Worm (Caenorhabditis elegans): Measurements from ENCODE around the gene str-33.

str-33 gene

ce11 chrV:2697693-2698092, 30.6 kb upstream of the str-33 start:
- TF ChIP-seq lin-38 (GFP tag; IDR thresholded peaks at IDR 0.05) (peak; percentile 52), arid-1 (GFP tag; conservative IDR thresholded peaks at IDR 0.05) (0 out of 2 replicates have a peak, but pooled peaks have one; percentile 14), nhr-237 (tag; optimal IDR thresholded peaks at IDR 0.05) (no peak), mes-2 (tag; optimal IDR thresholded peaks at IDR 0.05; ENCODE audit: poor library complexity, severe bottlenecking) (peak; percentile 24), lsy-2 (tag; optimal IDR thresholded peaks at IDR 0.05) (peak in 1 of 2 experiments; percentile 11), lin-39 (tag; optimal IDR thresholded peaks at IDR 0.05) (no peak)

DNA sequence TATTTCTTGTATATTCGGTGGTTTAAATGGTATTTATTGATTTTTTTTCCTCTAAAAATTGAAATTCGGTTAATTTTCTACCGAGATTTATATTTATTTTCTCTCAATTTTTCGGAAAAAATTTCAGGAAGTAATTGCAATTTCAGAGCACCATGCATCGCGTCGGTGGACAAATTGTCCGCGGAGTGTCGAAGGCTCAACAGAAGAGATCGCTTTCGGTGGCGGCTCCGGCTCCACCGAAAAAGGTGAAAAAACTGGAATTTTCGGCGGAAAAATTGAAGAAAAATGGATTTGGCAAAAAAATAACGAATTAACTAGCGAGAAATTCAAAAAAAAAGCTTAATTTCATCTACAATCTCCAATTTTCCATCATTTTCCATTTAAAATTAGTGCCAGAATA, 29.5 kb upstream of the str-33 start, which contains the start of gene nuo-5:
Gene nuo-5 (plus strand): TSS at position 147 of the 400 bp plus-strand sequence.
- 0 out of 2 replicates have a peak, but pooled peaks have one; percentile 27 for TF ChIP-seq pha-4 (GFP tag; IDR thresholded peaks at IDR 0.05)
- TF ChIP-seq pha-4 (tag; optimal IDR thresholded peaks at IDR 0.05): no peak
- TF ChIP-seq lin-38 (GFP tag; IDR thresholded peaks at IDR 0.05): 0 out of 2 replicates have a peak, but pooled peaks have one; percentile 18
- TF ChIP-seq unc-62 (GFP tag; optimal IDR thresholded peaks at IDR 0.05 in 1 of 2): peak in 1 of 2 experiments; percentile 61
- no peak for TF ChIP-seq unc-62 (tag; optimal IDR thresholded peaks at IDR 0.05)
- no peak for TF ChIP-seq pqm-1 (tag; optimal IDR thresholded peaks at IDR 0.05)

DNA sequence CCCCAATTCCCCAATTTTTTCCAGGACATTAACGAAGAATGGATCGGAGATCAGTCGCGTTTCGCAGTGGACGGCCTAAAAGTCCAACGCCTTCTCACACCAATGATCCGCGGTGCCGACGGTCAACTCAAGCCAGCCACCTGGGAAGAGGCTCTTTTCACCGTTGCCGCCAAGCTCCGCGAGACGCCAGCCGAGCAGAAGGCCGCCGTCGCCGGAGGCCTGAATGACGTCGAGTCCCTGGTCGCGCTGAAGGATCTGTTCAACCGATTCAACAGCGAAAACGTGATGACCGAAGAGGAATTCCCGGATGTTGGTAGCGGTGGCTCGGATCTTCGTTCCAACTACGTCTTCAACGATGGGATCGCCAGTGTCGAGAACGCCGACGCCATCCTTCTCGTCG, 25.5 kb upstream of the str-33 start:
- TF ChIP-seq pha-4 (GFP tag; IDR thresholded peaks at IDR 0.05) (no peak), pha-4 (tag; optimal IDR thresholded peaks at IDR 0.05) (no peak), mdt-29 (GFP tag; IDR thresholded peaks at IDR 0.05) (0 out of 2 replicates have a peak, but pooled peaks have one; percentile 9), nhr-6 (tag; optimal IDR thresholded peaks at IDR 0.05) (no peak), zag-1 (tag; optimal IDR thresholded peaks at IDR 0.05) (no peak), unc-62 (GFP tag; optimal IDR thresholded peaks at IDR 0.05 in 1 of 2) (peak in 1 of 2 experiments; percentile 88), unc-62 (tag; optimal IDR thresholded peaks at IDR 0.05) (no peak), fkh-10 (GFP tag; optimal IDR thresholded peaks at IDR 0.05) (no peak), zfp-2 (tag; optimal IDR thresholded peaks at IDR 0.05) (no peak), php-3 (GFP tag; IDR thresholded peaks at IDR 0.05) (no peak), egl-43 (GFP tag; IDR thresholded peaks at IDR 0.05) (no peak; the same call in 1 of the 2 replicates), dve-1 (tag; optimal IDR thresholded peaks at IDR 0.05; ENCODE audit: insufficient read depth) (no peak), dmd-8 (GFP tag; IDR thresholded peaks at IDR 0.05) (no peak), nhr-28 (tag; optimal IDR thresholded peaks at IDR 0.05) (no peak), zfp-3 (GFP tag; conservative IDR thresholded peaks at IDR 0.05) (no peak), daf-16 (GFP tag; optimal IDR thresholded peaks at IDR 0.05) (no peak), daf-16 (tag; optimal IDR thresholded peaks at IDR 0.05) (no peak), aly-2 (tag; optimal IDR thresholded peaks at IDR 0.05) (no peak), tra-1 (GFP tag; IDR thresholded peaks at IDR 0.05) (no peak), F49E8.2 (tag; optimal IDR thresholded peaks at IDR 0.05; ENCODE audit: borderline replicate concordance) (no peak), lsy-2 (tag; optimal IDR thresholded peaks at IDR 0.05) (no peak), R02D3.7 (tag; optimal IDR thresholded peaks at IDR 0.05) (no peak), set-16 (GFP tag; IDR thresholded peaks at IDR 0.05) (peak; percentile 82), ctbp-1 (GFP tag; IDR thresholded peaks at IDR 0.05) (no peak), nhr-237 (tag; optimal IDR thresholded peaks at IDR 0.05) (no peak), egl-27 (tag; optimal IDR thresholded peaks at IDR 0.05) (no peak), daf-19 (GFP tag; conservative IDR thresholded peaks at IDR 0.05) (no peak), cey-2 (tag; optimal IDR thresholded peaks at IDR 0.05; ENCODE audit: borderline replicate concordance, insufficient read depth) (no peak), ceh-28 (tag; optimal IDR thresholded peaks at IDR 0.05) (no peak)

- TF ChIP-seq mep-1 (tag; optimal IDR thresholded peaks at IDR 0.05): no peak
- TF ChIP-seq egl-43 (GFP tag; IDR thresholded peaks at IDR 0.05): 0 out of 2 replicates have a peak, but pooled peaks have one; percentile 24
- TF ChIP-seq nhr-25 (tag; optimal IDR thresholded peaks at IDR 0.05; ENCODE audit: borderline replicate concordance, insufficient read depth): no peak
- no peak for TF ChIP-seq D1046.2 (GFP tag; IDR thresholded peaks at IDR 0.05)
- peak; percentile 90 for TF ChIP-seq aha-1 (tag)
- no peak for TF ChIP-seq ceh-28 (tag; optimal IDR thresholded peaks at IDR 0.05)
- TF ChIP-seq nhr-102 (tag; optimal IDR thresholded peaks at IDR 0.05): no peak
- no peak for TF ChIP-seq lin-13 (GFP tag; optimal IDR thresholded peaks at IDR 0.05)
- no peak for TF ChIP-seq F49E8.2 (tag; optimal IDR thresholded peaks at IDR 0.05; ENCODE audit: borderline replicate concordance)
- no peak for TF ChIP-seq zfp-2 (tag; optimal IDR thresholded peaks at IDR 0.05)
- TF ChIP-seq saeg-2 (GFP tag; IDR thresholded peaks at IDR 0.05): no peak
- no peak for TF ChIP-seq T26A8.4 (GFP tag; IDR thresholded peaks at IDR 0.05)
- peak; percentile 38 for TF ChIP-seq sdz-12 (GFP tag; optimal IDR thresholded peaks at IDR 0.05)
- TF ChIP-seq set-16 (GFP tag; IDR thresholded peaks at IDR 0.05): peak; percentile 84
- TF ChIP-seq madf-9 (GFP tag; conservative IDR thresholded peaks at IDR 0.05): no peak
- no peak for TF ChIP-seq nhr-10 (tag; optimal IDR thresholded peaks at IDR 0.05)
- TF ChIP-seq pqm-1 (tag; optimal IDR thresholded peaks at IDR 0.05): no peak
- no peak for TF ChIP-seq rbr-2 (tag; optimal IDR thresholded peaks at IDR 0.05)
Observed at ce11 chrV:2703299-2703698, 25.0 kb upstream of the str-33 start.

All from whole organism, L4 larva.